Fruit fly (Drosophila melanogaster) whole organism, embryonic: ENCODE measurements around the gene mthl11.

Experiments
- Atf3 ChIP-seq: fragments of 200-800 bp; sonication (Bioruptor generic); optimal IDR thresholded peaks from 3 replicates; lab custom pipeline; 2016; ENCODE audit warnings: missing biosample characterization, missing genetic modification characterization
- Awh ChIP-seq: fragments of 200-800 bp; sonication (Bioruptor generic); IDR thresholded peaks from 2 replicates; pipeline ENCODE4, ENCODE4 v1.3.6; 2022; ENCODE audit warnings: missing biosample characterization, missing genetic modification characterization
- BEAF-32 ChIP-seq: fragments of 200-800 bp; sonication (Bioruptor generic); optimal IDR thresholded peaks from 3 replicates; lab custom pipeline; 2017; ENCODE audit warnings: missing biosample characterization, missing genetic modification characterization, mild to moderate bottlenecking, moderate library complexity, missing genetic modification reagents
- BtbVII ChIP-seq: fragments of 200-800 bp; sonication (Bioruptor generic); optimal IDR thresholded peaks from 3 replicates; lab custom pipeline; 2017; ENCODE audit warnings: missing biosample characterization, mild to moderate bottlenecking, missing genetic modification characterization
- CG10462 ChIP-seq: fragments of 200-800 bp; sonication (Bioruptor generic); optimal IDR thresholded peaks from 2 replicates; lab custom pipeline; 2016; ENCODE audit warnings: missing biosample characterization, missing genetic modification characterization
- CG11398 ChIP-seq: fragments of 200-800 bp; sonication (Bioruptor generic); optimal IDR thresholded peaks from 2 replicates; lab custom pipeline; 2016; ENCODE audit warnings: missing biosample characterization, missing genetic modification characterization
- CG11695 ChIP-seq: fragments of 200-800 bp; sonication (Bioruptor generic); IDR thresholded peaks from 3 replicates; pipeline ENCODE4 v1.3.6; 2022; ENCODE audit warnings: missing biosample characterization, missing genetic modification characterization
- CG12942 ChIP-seq: fragments of 200-800 bp; sonication (Bioruptor generic); optimal IDR thresholded peaks from 3 replicates; lab custom pipeline; 2016; ENCODE audit warnings: missing biosample characterization, missing genetic modification characterization
- CG15073 ChIP-seq: fragments of 200-800 bp; sonication (Bioruptor generic); optimal IDR thresholded peaks from 2 replicates; lab custom pipeline; 2016; ENCODE audit warnings: missing biosample characterization, missing genetic modification characterization
- CG15514 ChIP-seq: fragments of 200-800 bp; sonication (Bioruptor generic); optimal IDR thresholded peaks from 3 replicates; lab custom pipeline; 2017; ENCODE audit warnings: missing biosample characterization, missing genetic modification characterization, mild to moderate bottlenecking, moderate library complexity, missing genetic modification reagents
- CG15601 ChIP-seq: fragments of 200-800 bp; sonication (Bioruptor generic); optimal IDR thresholded peaks from 3 replicates; lab custom pipeline; 2019; ENCODE audit warnings: missing biosample characterization, mild to moderate bottlenecking, missing genetic modification characterization, moderate library complexity
- CG1603 ChIP-seq: fragments of 200-800 bp; sonication (Bioruptor generic); optimal IDR thresholded peaks from 2 replicates; lab custom pipeline; 2019; ENCODE audit warnings: missing biosample characterization, mild to moderate bottlenecking, missing genetic modification characterization, moderate library complexity
- CG31224 ChIP-seq: fragments of 200-800 bp; sonication (Bioruptor generic); IDR thresholded peaks from 2 replicates; pipeline ENCODE4 v1.3.6; 2022; ENCODE audit warnings: missing biosample characterization, missing genetic modification characterization
- CG3163 ChIP-seq: fragments of 200-800 bp; sonication (Bioruptor generic); optimal IDR thresholded peaks from 3 replicates; lab custom pipeline; 2016; ENCODE audit warnings: missing biosample characterization, missing genetic modification characterization
- CG4282 ChIP-seq: fragments of 200-800 bp; sonication (Bioruptor generic); optimal IDR thresholded peaks from 2 replicates; lab custom pipeline; 2016; ENCODE audit warnings: missing biosample characterization, missing genetic modification characterization
- CG4328 ChIP-seq: fragments of 200-800 bp; sonication (Bioruptor generic); optimal IDR thresholded peaks from 3 replicates; lab custom pipeline; 2017; ENCODE audit warnings: missing biosample characterization, missing genetic modification reagents, missing genetic modification characterization
- CG4404 ChIP-seq: fragments of 200-800 bp; sonication (Bioruptor generic); IDR thresholded peaks from 2 replicates; pipeline ENCODE4 v1.3.6; 2022; ENCODE audit warnings: missing biosample characterization, missing genetic modification characterization
- CG6654 ChIP-seq: fragments of 200-800 bp; sonication (Bioruptor generic); optimal IDR thresholded peaks from 2 replicates; lab custom pipeline; 2017; ENCODE audit warnings: missing biosample characterization, mild to moderate bottlenecking, missing genetic modification characterization
- CG7745 ChIP-seq: fragments of 200-800 bp; sonication (Bioruptor generic); optimal IDR thresholded peaks from 2 replicates; lab custom pipeline; 2018; ENCODE audit warnings: missing biosample characterization, mild to moderate bottlenecking, missing genetic modification characterization, moderate library complexity
- CG7928 ChIP-seq: fragments of 200-800 bp; sonication (Bioruptor generic); optimal IDR thresholded peaks from 2 replicates; lab custom pipeline; 2017; ENCODE audit warnings: missing biosample characterization, mild to moderate bottlenecking, missing genetic modification characterization
- CG8281 ChIP-seq: fragments of 200-800 bp; sonication (Bioruptor generic); optimal IDR thresholded peaks from 2 replicates; lab custom pipeline; 2018; ENCODE audit warnings: missing biosample characterization, mild to moderate bottlenecking, missing genetic modification characterization, moderate library complexity
- CG9215 ChIP-seq: fragments of 200-800 bp; sonication (Bioruptor generic); IDR thresholded peaks from 2 replicates; pipeline ENCODE4 v1.3.6; 2022; ENCODE audit warnings: missing biosample characterization, missing genetic modification characterization
- CG9609 ChIP-seq: fragments of 200-800 bp; sonication (Bioruptor generic); optimal IDR thresholded peaks from 3 replicates; lab custom pipeline; 2016; ENCODE audit warnings: missing biosample characterization, missing genetic modification characterization
- CHES-1-like ChIP-seq: fragments of 200-800 bp; sonication (Bioruptor generic); optimal IDR thresholded peaks from 2 replicates; lab custom pipeline; 2016; ENCODE audit warnings: missing biosample characterization, missing genetic modification characterization
- Drgx ChIP-seq: fragments of 200-800 bp; sonication (Bioruptor generic); IDR thresholded peaks from 2 replicates; pipeline ENCODE4 v1.3.6; 2022; ENCODE audit warnings: missing biosample characterization, missing genetic modification characterization
- E2f1 ChIP-seq: fragments of 200-800 bp; sonication (Bioruptor generic); IDR thresholded peaks from 2 replicates; pipeline ENCODE4 v1.3.6; 2022; ENCODE audit warnings: missing biosample characterization, missing genetic modification characterization
- E2f2 ChIP-seq: fragments of 200-800 bp; sonication (Bioruptor generic); IDR thresholded peaks from 2 replicates; pipeline ENCODE4 v1.3.6; 2022; ENCODE audit warnings: missing biosample characterization, missing genetic modification characterization
- ERR ChIP-seq: fragments of 200-800 bp; sonication (Bioruptor generic); optimal IDR thresholded peaks from 2 replicates; lab custom pipeline; 2016; ENCODE audit warnings: missing biosample characterization, missing genetic modification characterization
- Elba2 ChIP-seq: fragments of 200-800 bp; sonication (Bioruptor generic); optimal IDR thresholded peaks from 3 replicates; lab custom pipeline; 2016; ENCODE audit warnings: missing biosample characterization, missing genetic modification characterization
- Fer2 ChIP-seq: fragments of 200-800 bp; sonication (Bioruptor generic); optimal IDR thresholded peaks from 2 replicates; lab custom pipeline; 2018; ENCODE audit warnings: missing biosample characterization, mild to moderate bottlenecking, missing genetic modification characterization, moderate library complexity
- Gug ChIP-seq: fragments of 200-800 bp; sonication (Bioruptor generic); IDR thresholded peaks from 4 replicates; pipeline ENCODE4 v1.3.6; 2022; ENCODE audit warnings: missing biosample characterization, missing genetic modification characterization
- HLH4C ChIP-seq: fragments of 200-800 bp; sonication (Bioruptor generic); IDR thresholded peaks from 3 replicates; pipeline ENCODE4 v1.3.6; 2022; ENCODE audit warnings: missing biosample characterization, missing genetic modification characterization; ENCODE audit not compliant: partially characterized antibody
- Lhr ChIP-seq: fragments of 200-800 bp; sonication (Bioruptor generic); optimal IDR thresholded peaks from 3 replicates; lab custom pipeline; 2017; ENCODE audit warnings: mild to moderate bottlenecking, missing biosample characterization, missing genetic modification reagents, missing genetic modification characterization
- Poxn ChIP-seq: fragments of 200-800 bp; sonication (Bioruptor generic); IDR thresholded peaks from 2 replicates; pipeline ENCODE4 v1.3.6; 2022; ENCODE audit warnings: missing biosample characterization, missing genetic modification characterization
- Sox100B ChIP-seq: fragments of 200-800 bp; sonication (Bioruptor generic); optimal IDR thresholded peaks from 3 replicates; lab custom pipeline; 2018; ENCODE audit warnings: missing biosample characterization, mild to moderate bottlenecking, missing genetic modification characterization
- Stat92E ChIP-seq, 3 experiments: fragments of >200 bp in 2 of 3; fragments of 200-800 bp in 1 of 3; sonication (Bioruptor generic) in 1 of 3; optimal IDR thresholded peaks; 2 replicates each; lab custom pipeline; 2017 to 2019; ENCODE audit warnings: missing biosample characterization in 3 of 3, missing genetic modification characterization in 3 of 3, mild to moderate bottlenecking in 1 of 3, moderate library complexity in 1 of 3
- al ChIP-seq: fragments of 200-800 bp; sonication (Bioruptor generic); IDR thresholded peaks from 2 replicates; pipeline ENCODE4 v1.3.6; 2022; ENCODE audit warnings: missing biosample characterization, missing genetic modification characterization
- ap ChIP-seq: fragments of 200-800 bp; sonication (Bioruptor generic); IDR thresholded peaks from 2 replicates; pipeline ENCODE4 v1.3.6; 2022; ENCODE audit warnings: missing biosample characterization, missing genetic modification characterization
- danr ChIP-seq: fragments of 200-800 bp; sonication (Bioruptor generic); IDR thresholded peaks from 2 replicates; pipeline ENCODE4 v1.3.6; 2022; ENCODE audit warnings: missing biosample characterization, missing genetic modification characterization
- fd102C ChIP-seq: fragments of 200-800 bp; sonication (Bioruptor generic); optimal IDR thresholded peaks from 2 replicates; lab custom pipeline; 2018; ENCODE audit warnings: missing biosample characterization, mild to moderate bottlenecking, missing genetic modification characterization, moderate library complexity
- gcm ChIP-seq: fragments of 200-800 bp; sonication (Bioruptor generic); optimal IDR thresholded peaks from 2 replicates; lab custom pipeline; 2019; ENCODE audit warnings: missing biosample characterization, mild to moderate bottlenecking, missing genetic modification characterization, moderate library complexity
- gsb ChIP-seq: fragments of 200-800 bp; sonication (Bioruptor generic); IDR thresholded peaks from 2 replicates; pipeline ENCODE4 v1.3.6; 2022; ENCODE audit warnings: missing biosample characterization, missing genetic modification characterization
- hth ChIP-seq: fragments of >200 bp; optimal IDR thresholded peaks from 2 replicates; lab custom pipeline; 2017; ENCODE audit warnings: inconsistent platforms
- ind ChIP-seq: fragments of 200-800 bp; sonication (Bioruptor generic); optimal IDR thresholded peaks from 3 replicates; lab custom pipeline; 2016; ENCODE audit warnings: missing biosample characterization, missing genetic modification characterization
- nmo ChIP-seq: fragments of 200-800 bp; sonication (Bioruptor generic); optimal IDR thresholded peaks from 2 replicates; lab custom pipeline; 2018; ENCODE audit warnings: missing biosample characterization, mild to moderate bottlenecking, missing genetic modification characterization, moderate library complexity
- phol ChIP-seq: fragments of 200-800 bp; sonication (Bioruptor generic); optimal IDR thresholded peaks from 3 replicates; lab custom pipeline; 2018; ENCODE audit warnings: missing biosample characterization, mild to moderate bottlenecking, missing genetic modification characterization, moderate library complexity
- rib ChIP-seq: fragments of 200-800 bp; sonication (Bioruptor generic); IDR thresholded peaks from 2 replicates; pipeline ENCODE4 v1.3.6; 2022; ENCODE audit warnings: missing biosample characterization, missing genetic modification characterization
- sima ChIP-seq: fragments of 200-800 bp; sonication (Bioruptor generic); optimal IDR thresholded peaks from 2 replicates; lab custom pipeline; 2016; ENCODE audit warnings: missing biosample characterization, missing genetic modification characterization
- slbo ChIP-seq: fragments of 200-800 bp; sonication (Bioruptor generic); IDR thresholded peaks from 2 replicates; pipeline ENCODE4 v1.3.6; 2022; ENCODE audit warnings: missing biosample characterization, missing genetic modification characterization
- wek ChIP-seq: fragments of 200-800 bp; sonication (Bioruptor generic); optimal IDR thresholded peaks from 3 replicates; lab custom pipeline; 2018; ENCODE audit warnings: missing biosample characterization, mild to moderate bottlenecking, missing genetic modification characterization, moderate library complexity

The mthl11 gene

dm6 chr3R:10356563-10357363 lies 44.1 kb upstream of the mthl11 start (continued):
- TF ChIP-seq CG6654 (GFP tag; lab: Kevin White, UChicago) (peak; percentile 22), CG4404 (GFP tag; lab: Robert Waterston, UW) (no peak), CG12942 (peak; percentile 51), Atf3 (GFP tag; lab: Kevin White, UChicago) (peak; percentile 72), CG8281 (tag; lab: Kevin White, UChicago) (peak; percentile 35), slbo (GFP tag; lab: Robert Waterston, UW) (no peak), CG15514 (GFP tag; lab: Kevin White, UChicago) (peak; percentile 43), BEAF-32 (no peak), CG4328 (GFP tag; lab: Kevin White, UChicago) (peak; percentile 60), CG15601 (tag; lab: Kevin White, UChicago) (peak; percentile 72), CHES-1-like (peak; percentile 67), CG9609 (GFP tag; lab: Kevin White, UChicago) (peak; percentile 64), Lhr (GFP tag; lab: Kevin White, UChicago) (peak; percentile 55), BtbVII (GFP tag; lab: Kevin White, UChicago) (peak; percentile 64), CG11398 (GFP tag; lab: Kevin White, UChicago) (peak; percentile 49), CG4282 (GFP tag; lab: Kevin White, UChicago) (peak; percentile 64), ERR (peak; percentile 32), E2f1 (GFP tag; lab: Robert Waterston, UW) (no peak), danr (GFP tag; lab: Robert Waterston, UW) (no peak), Elba2 (GFP tag; lab: Kevin White, UChicago) (no peak), ind (GFP tag; lab: Kevin White, UChicago) (peak; percentile 51), CG7745 (tag; lab: Kevin White, UChicago) (no peak), E2f2 (no peak), CG7928 (GFP tag; lab: Kevin White, UChicago) (peak; percentile 40), Gug (GFP tag; lab: Robert Waterston, UW) (peak; percentile 45; the same call in 3 of the 4 replicates), hth (lab: Kevin White, UChicago) (no peak), Stat92E (GFP tag; optimal IDR thresholded peaks at IDR 0.05; lab: Kevin White, UChicago) (no peak), rib (GFP tag; lab: Robert Waterston, UW) (no peak), gcm (GFP tag; lab: Kevin White, UChicago) (peak; percentile 76), Sox100B (GFP tag; lab: Kevin White, UChicago) (peak; percentile 87), CG31224 (GFP tag; lab: Robert Waterston, UW) (peak; percentile 72), nmo (peak; percentile 84), CG11695 (GFP tag; lab: Robert Waterston, UW) (no peak), CG3163 (GFP tag; lab: Kevin White, UChicago) (peak; percentile 58), HLH4C (GFP tag; lab: Robert Waterston, UW) (no peak), al (GFP tag; lab: Robert Waterston, UW) (no peak), Fer2 (peak; percentile 46), Drgx (GFP tag; lab: Robert Waterston, UW) (no peak), sima (peak; percentile 57), CG1603 (tag; lab: Kevin White, UChicago) (peak; percentile 85), phol (peak; percentile 79), CG15073 (peak; percentile 90), CG9215 (GFP tag; lab: Robert Waterston, UW) (no peak), ap (GFP tag; lab: Robert Waterston, UW) (no peak), Poxn (no peak), CG10462 (peak; percentile 67), wek (GFP tag; lab: Kevin White, UChicago) (peak; percentile 42), Awh (GFP tag; lab: Robert Waterston, UW) (0 out of 2 replicates have a peak, but pooled peaks have one; percentile 86), fd102C (GFP tag; lab: Kevin White, UChicago) (peak; percentile 39), gsb (GFP tag; lab: Robert Waterston, UW) (no peak)
